Fruit fly (Drosophila melanogaster): ENCODE measurements around the gene Kots.

DNA sequence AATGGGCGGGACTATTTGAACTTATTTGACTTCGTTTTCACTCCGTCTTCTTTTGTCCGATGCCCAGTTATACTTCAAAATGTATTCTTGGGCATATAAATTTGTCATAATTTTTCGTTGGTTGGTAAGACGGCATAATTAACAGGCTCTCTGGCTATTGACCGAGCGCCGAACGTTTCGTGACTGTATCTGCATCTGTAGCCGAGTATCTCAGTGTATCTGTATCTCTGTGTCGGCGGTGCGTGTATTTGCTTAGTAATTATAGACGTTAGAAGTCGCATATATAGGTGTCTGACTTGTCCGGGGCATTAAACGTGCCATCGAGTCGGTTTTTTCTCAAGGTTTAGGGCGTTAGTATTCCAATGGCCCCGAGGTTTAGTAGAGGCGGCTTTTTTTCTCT, 41.2 kb upstream of the Kots start:
- TF ChIP-seq CG13894 (tag; optimal IDR thresholded peaks at IDR 0.05) = peak; percentile 18
- TF ChIP-seq gfzf (GFP tag; optimal IDR thresholded peaks at IDR 0.05) = no peak
- no peak for TF ChIP-seq mam (GFP tag; optimal IDR thresholded peaks at IDR 0.05)
- TF ChIP-seq sisA (GFP tag; IDR thresholded peaks at IDR 0.05) = no peak
- TF ChIP-seq cwo (GFP tag; optimal IDR thresholded peaks at IDR 0.05) = peak; percentile 4
- TF ChIP-seq Atf3 (GFP tag; optimal IDR thresholded peaks at IDR 0.05) = no peak
- TF ChIP-seq vfl (GFP tag; optimal IDR thresholded peaks at IDR 0.05) = no peak
- peak; percentile 78 for TF ChIP-seq Med (GFP tag)
- TF ChIP-seq slp2 (GFP tag; optimal IDR thresholded peaks at IDR 0.05) = no peak
- no peak for TF ChIP-seq CG8359 (GFP tag; optimal IDR thresholded peaks at IDR 0.05; ENCODE audit: borderline replicate concordance)
- TF ChIP-seq Gug (GFP tag; IDR thresholded peaks at IDR 0.05) = no peak
